Fruit fly (Drosophila melanogaster) whole organism, embryonic: ENCODE results near the gene Paics.

Experiments used
- CG1024 ChIP-seq: fragments of 200-800 bp; sonication (Bioruptor generic); IDR thresholded peaks from 2 replicates; pipeline ENCODE4 v1.3.6; 2022; ENCODE audit warnings: missing biosample characterization, missing genetic modification characterization
- CG11456 ChIP-seq: fragments of 200-800 bp; sonication (Bioruptor generic); IDR thresholded peaks from 3 replicates; pipeline ENCODE4 v1.3.6; 2022; ENCODE audit warnings: missing biosample characterization, missing genetic modification characterization
- CG11560 ChIP-seq: fragments of 200-800 bp; sonication (Bioruptor generic); IDR thresholded peaks from 3 replicates; pipeline ENCODE4 v1.3.6; 2022; ENCODE audit warnings: missing biosample characterization, missing genetic modification characterization
- CG12744 ChIP-seq: fragments of 200-800 bp; sonication (Bioruptor generic); optimal IDR thresholded peaks from 2 replicates; lab custom pipeline; 2016; ENCODE audit warnings: missing biosample characterization, missing genetic modification characterization
- CG12769 ChIP-seq: fragments of 200-800 bp; sonication (Bioruptor generic); optimal IDR thresholded peaks from 2 replicates; lab custom pipeline; 2019; ENCODE audit warnings: missing biosample characterization, mild to moderate bottlenecking, missing genetic modification characterization, moderate library complexity
- CG13424 ChIP-seq: fragments of 200-800 bp; sonication (Bioruptor generic); optimal IDR thresholded peaks from 2 replicates; lab custom pipeline; 2019; ENCODE audit warnings: missing biosample characterization, mild to moderate bottlenecking, missing genetic modification characterization, moderate library complexity
- CG16813 ChIP-seq: fragments of 200-800 bp; sonication (Bioruptor generic); IDR thresholded peaks from 3 replicates; pipeline ENCODE4 v1.3.6; 2022; ENCODE audit warnings: missing biosample characterization, missing genetic modification characterization; ENCODE audit not compliant: partially characterized antibody
- CG2202 ChIP-seq: fragments of 200-800 bp; sonication (Bioruptor generic); optimal IDR thresholded peaks from 2 replicates; lab custom pipeline; 2018; ENCODE audit warnings: missing biosample characterization, mild to moderate bottlenecking, missing genetic modification characterization
- CG2712 ChIP-seq: fragments of 200-800 bp; optimal IDR thresholded peaks from 3 replicates; lab custom pipeline; 2019; ENCODE audit warnings: missing biosample characterization, mild to moderate bottlenecking, missing genetic modification characterization, moderate library complexity
- CG31365 ChIP-seq: fragments of 200-800 bp; sonication (Bioruptor generic); optimal IDR thresholded peaks from 2 replicates; lab custom pipeline; 2018; ENCODE audit warnings: missing biosample characterization, mild to moderate bottlenecking, missing genetic modification characterization
- CG31441 ChIP-seq: fragments of 200-800 bp; sonication (Bioruptor generic); IDR thresholded peaks from 2 replicates; pipeline ENCODE4 v1.3.6; 2022; ENCODE audit warnings: missing biosample characterization, missing genetic modification characterization
- CG34422 ChIP-seq: fragments of 200-800 bp; sonication (Bioruptor generic); IDR thresholded peaks from 3 replicates; pipeline ENCODE4 v1.3.6; 2022; ENCODE audit warnings: missing biosample characterization, missing genetic modification characterization
- CG3847 ChIP-seq: fragments of 200-800 bp; sonication (Bioruptor generic); IDR thresholded peaks from 2 replicates; pipeline ENCODE4 v1.3.6; 2022; ENCODE audit warnings: missing biosample characterization, missing genetic modification characterization
- CG42726 ChIP-seq: fragments of 200-800 bp; sonication (Bioruptor generic); IDR thresholded peaks from 2 replicates; pipeline ENCODE4 v1.3.6; 2022; ENCODE audit warnings: missing biosample characterization, missing genetic modification characterization; ENCODE audit not compliant: partially characterized antibody
- CG4328 ChIP-seq: fragments of 200-800 bp; sonication (Bioruptor generic); optimal IDR thresholded peaks from 3 replicates; lab custom pipeline; 2017; ENCODE audit warnings: missing biosample characterization, missing genetic modification reagents, missing genetic modification characterization
- CG4360 ChIP-seq: fragments of 200-800 bp; sonication (Bioruptor generic); IDR thresholded peaks from 2 replicates; pipeline ENCODE4 v1.3.6; 2022; ENCODE audit warnings: missing biosample characterization, missing genetic modification characterization
- CG4424 ChIP-seq: fragments of 200-800 bp; sonication (Bioruptor generic); optimal IDR thresholded peaks from 3 replicates; lab custom pipeline; 2016; ENCODE audit warnings: missing biosample characterization, missing genetic modification characterization
- CG5953 ChIP-seq: fragments of 200-800 bp; sonication (Bioruptor generic); IDR thresholded peaks from 2 replicates; pipeline ENCODE4 v1.3.6; 2022; ENCODE audit warnings: missing biosample characterization, missing genetic modification characterization
- CG6175 ChIP-seq: fragments of 200-800 bp; sonication (Bioruptor generic); IDR thresholded peaks from 3 replicates; pipeline ENCODE4 v1.3.6; 2022; ENCODE audit warnings: missing biosample characterization, missing genetic modification characterization
- CG6254 ChIP-seq: fragments of 200-800 bp; sonication (Bioruptor generic); optimal IDR thresholded peaks from 3 replicates; lab custom pipeline; 2017; ENCODE audit warnings: mild to moderate bottlenecking, missing biosample characterization, missing genetic modification reagents, missing genetic modification characterization
- CG6689 ChIP-seq: fragments of 200-800 bp; sonication (Bioruptor generic); IDR thresholded peaks from 2 replicates; pipeline ENCODE4 v1.3.6; 2022; ENCODE audit warnings: missing biosample characterization, missing genetic modification characterization
- CG9727 ChIP-seq: fragments of 200-800 bp; sonication (Bioruptor generic); optimal IDR thresholded peaks from 3 replicates; lab custom pipeline; 2017; ENCODE audit warnings: missing biosample characterization, mild to moderate bottlenecking, missing genetic modification characterization
- Chrac-16 ChIP-seq: fragments of 200-800 bp; sonication (Bioruptor generic); optimal IDR thresholded peaks from 3 replicates; lab custom pipeline; 2016; ENCODE audit warnings: missing biosample characterization, missing genetic modification characterization
- Dad ChIP-seq: fragments of 200-800 bp; sonication (Bioruptor generic); optimal IDR thresholded peaks from 3 replicates; lab custom pipeline; 2016; ENCODE audit warnings: missing biosample characterization, missing genetic modification characterization
- Doc2 ChIP-seq: fragments of 200-800 bp; sonication (Bioruptor generic); IDR thresholded peaks from 2 replicates; pipeline ENCODE4 v1.3.6; 2022; ENCODE audit warnings: missing biosample characterization, missing genetic modification characterization
- Doc3 ChIP-seq: fragments of 200-800 bp; sonication (Bioruptor generic); IDR thresholded peaks from 3 replicates; pipeline ENCODE4 v1.3.6; 2022; ENCODE audit warnings: missing biosample characterization, missing genetic modification characterization; ENCODE audit not compliant: partially characterized antibody
- Gsc ChIP-seq: fragments of 200-800 bp; sonication (Bioruptor generic); IDR thresholded peaks from 2 replicates; pipeline ENCODE4 v1.3.6; 2022; ENCODE audit warnings: missing biosample characterization, missing genetic modification characterization
- HLH4C ChIP-seq: fragments of 200-800 bp; sonication (Bioruptor generic); IDR thresholded peaks from 3 replicates; pipeline ENCODE4 v1.3.6; 2022; ENCODE audit warnings: missing biosample characterization, missing genetic modification characterization; ENCODE audit not compliant: partially characterized antibody
- Kr ChIP-seq: fragments of 200-800 bp; sonication (Bioruptor generic); optimal IDR thresholded peaks from 2 replicates; lab custom pipeline; 2017; ENCODE audit warnings: missing biosample characterization, mild to moderate bottlenecking, missing genetic modification characterization
- Lpt ChIP-seq: fragments of >200 bp; optimal IDR thresholded peaks from 2 replicates; lab custom pipeline; 2018; ENCODE audit warnings: missing biosample characterization, missing genetic modification characterization
- MESR4 ChIP-seq: fragments of 200-800 bp; sonication (Bioruptor generic); optimal IDR thresholded peaks from 2 replicates; lab custom pipeline; 2018; ENCODE audit warnings: missing biosample characterization, mild to moderate bottlenecking, missing genetic modification characterization, moderate library complexity
- Mad ChIP-seq: fragments of 200-800 bp; sonication (Bioruptor generic); optimal IDR thresholded peaks from 2 replicates; lab custom pipeline; 2016; ENCODE audit warnings: missing biosample characterization, missing genetic modification characterization
- Oaz ChIP-seq: fragments of 200-800 bp; sonication (Bioruptor generic); IDR thresholded peaks from 2 replicates; pipeline ENCODE4 v1.3.6; 2022; ENCODE audit warnings: missing biosample characterization, missing genetic modification characterization
- PHDP ChIP-seq: fragments of 200-800 bp; sonication (Bioruptor generic); optimal IDR thresholded peaks from 3 replicates; lab custom pipeline; 2018; ENCODE audit warnings: missing biosample characterization, mild to moderate bottlenecking, missing genetic modification characterization, moderate library complexity
- Trl ChIP-seq, 3 experiments: fragments of >200 bp in 2 of 3; fragments of 200-800 bp in 1 of 3; sonication (Bioruptor generic) in 1 of 3; optimal IDR thresholded peaks; 2 replicates in 1 of 3; 3 replicates in 2 of 3; lab custom pipeline; 2016 to 2017; ENCODE audit warnings: missing biosample characterization in 1 of 3, missing genetic modification characterization in 1 of 3
- chinmo ChIP-seq: fragments of 200-800 bp; sonication (Bioruptor generic); IDR thresholded peaks from 4 replicates; pipeline ENCODE4 v1.3.6; 2022; ENCODE audit warnings: missing biosample characterization, missing genetic modification characterization; ENCODE audit not compliant: partially characterized antibody
- gsb-n ChIP-seq: fragments of 200-800 bp; sonication (Bioruptor generic); optimal IDR thresholded peaks from 3 replicates; lab custom pipeline; 2018; ENCODE audit warnings: missing biosample characterization, mild to moderate bottlenecking, missing genetic modification characterization
- hb ChIP-seq: fragments of 200-800 bp; sonication (Bioruptor generic); IDR thresholded peaks from 3 replicates; pipeline ENCODE4 v1.3.6; 2022; ENCODE audit warnings: missing biosample characterization, missing genetic modification characterization; ENCODE audit not compliant: partially characterized antibody
- jumu ChIP-seq: fragments of 200-800 bp; sonication (Bioruptor generic); optimal IDR thresholded peaks from 3 replicates; lab custom pipeline; 2016; ENCODE audit warnings: missing biosample characterization, missing genetic modification characterization
- lab ChIP-seq: fragments of 200-800 bp; sonication (Bioruptor generic); optimal IDR thresholded peaks from 3 replicates; lab custom pipeline; 2017; ENCODE audit warnings: missing biosample characterization, missing genetic modification characterization, mild to moderate bottlenecking, moderate library complexity, missing genetic modification reagents
- mam ChIP-seq: fragments of 200-800 bp; sonication (Bioruptor generic); optimal IDR thresholded peaks from 3 replicates; lab custom pipeline; 2016; ENCODE audit warnings: missing biosample characterization, missing genetic modification characterization
- mld ChIP-seq: fragments of 200-800 bp; sonication (Bioruptor generic); IDR thresholded peaks from 3 replicates; pipeline ENCODE4 v1.3.6; 2022; ENCODE audit warnings: missing biosample characterization, missing genetic modification characterization; ENCODE audit not compliant: partially characterized antibody
- nmo ChIP-seq: fragments of 200-800 bp; sonication (Bioruptor generic); optimal IDR thresholded peaks from 2 replicates; lab custom pipeline; 2018; ENCODE audit warnings: missing biosample characterization, mild to moderate bottlenecking, missing genetic modification characterization, moderate library complexity
- pan ChIP-seq, 4 experiments: fragments of >200 bp in 3 of 4; fragments of 200-800 bp in 1 of 4; sonication (Bioruptor generic) in 1 of 4; optimal IDR thresholded peaks in 3 of 4; IDR thresholded peaks in 1 of 4; 2 replicates each; pipeline versions ENCODE4 v1.3.6 to Lab custom; 2017 to 2022; ENCODE audit warnings: missing biosample characterization in 2 of 4, missing genetic modification characterization in 2 of 4, mixed read lengths in 1 of 4
- pb ChIP-seq: fragments of 200-800 bp; sonication (Bioruptor generic); optimal IDR thresholded peaks from 3 replicates; lab custom pipeline; 2016; ENCODE audit warnings: missing biosample characterization, missing genetic modification characterization
- pum ChIP-seq: fragments of 200-800 bp; sonication (Bioruptor generic); optimal IDR thresholded peaks from 2 replicates; lab custom pipeline; 2016; ENCODE audit warnings: missing biosample characterization, missing genetic modification characterization
- sim ChIP-seq: fragments of 200-800 bp; sonication (Bioruptor generic); IDR thresholded peaks from 2 replicates; pipeline ENCODE4 v1.3.6; 2022; ENCODE audit warnings: missing biosample characterization, missing genetic modification characterization
- sna ChIP-seq: fragments of 200-800 bp; sonication (Bioruptor generic); IDR thresholded peaks from 2 replicates; pipeline ENCODE4 v1.3.6; 2022; ENCODE audit warnings: missing biosample characterization, missing genetic modification characterization; ENCODE audit not compliant: partially characterized antibody
- sug ChIP-seq: fragments of 200-800 bp; optimal IDR thresholded peaks from 2 replicates; lab custom pipeline; 2019; ENCODE audit warnings: missing biosample characterization, mild to moderate bottlenecking, missing genetic modification characterization, moderate library complexity
- yki ChIP-seq: fragments of >200 bp; optimal IDR thresholded peaks from 3 replicates; lab custom pipeline; 2018

Paics gene

dm6 chrX:12752196-12752595, 8.2 kb downstream of the Paics start (continued):
- TF ChIP-seq jumu (GFP tag; lab: Kevin White, UChicago) (peak; percentile 99), sna (GFP tag; lab: Robert Waterston, UW) (no peak), CG2712 (tag; lab: Kevin White, UChicago) (peak; percentile 99), mam (GFP tag; lab: Kevin White, UChicago) (peak; percentile 99), Gsc (peak; percentile 98), yki (lab: Kevin White, UChicago) (no peak), CG31365 (tag; lab: Kevin White, UChicago) (peak; percentile 92), sim (GFP tag; lab: Robert Waterston, UW) (peak; percentile 98), CG2202 (peak; percentile 66), CG11456 (peak; percentile 99), HLH4C (no peak), CG9727 (peak; percentile 99), CG1024 (peak; percentile 96), CG13424 (tag; lab: Kevin White, UChicago) (peak; percentile 98), chinmo (GFP tag; lab: Robert Waterston, UW) (no peak), MESR4 (peak; percentile 74), Doc2 (GFP tag; lab: Robert Waterston, UW) (peak; percentile 97), Oaz (GFP tag; lab: Robert Waterston, UW) (peak; percentile 98), mld (GFP tag; lab: Robert Waterston, UW) (no peak), CG5953 (GFP tag; lab: Robert Waterston, UW) (peak; percentile 97), Chrac-16 (GFP tag; lab: Kevin White, UChicago) (peak; percentile 99), CG4360 (0 out of 2 replicates have a peak, but pooled peaks have one; percentile 66), lab (GFP tag; lab: Kevin White, UChicago) (peak; percentile 100), Doc3 (no peak), CG42726 (no peak), CG34422 (GFP tag; lab: Robert Waterston, UW) (peak; percentile 99), Kr (peak; percentile 2), CG4424 (GFP tag; lab: Kevin White, UChicago) (peak; percentile 99), CG4328 (GFP tag; lab: Kevin White, UChicago) (peak; percentile 89), hb (GFP tag; lab: Robert Waterston, UW) (no peak), CG6254 (GFP tag; lab: Kevin White, UChicago) (peak; percentile 96), CG16813 (GFP tag; lab: Robert Waterston, UW) (no peak), nmo (GFP tag; lab: Kevin White, UChicago) (peak; percentile 99), gsb-n (tag; lab: Kevin White, UChicago) (peak; percentile 98), CG12769 (tag; lab: Kevin White, UChicago) (peak; percentile 86), PHDP (tag; lab: Kevin White, UChicago) (peak; percentile 99), pan (optimal IDR thresholded peaks at IDR 0.05; lab: Kevin White, UChicago) (no peak), pan (GFP tag; optimal IDR thresholded peaks at IDR 0.05 in 1 of 2, IDR thresholded peaks at IDR 0.05 in 1 of 2) (peak in 1 of 2 experiments; percentile 99), CG11560 (tag; lab: Robert Waterston, UW) (peak; percentile 94), CG6175 (GFP tag; lab: Robert Waterston, UW) (peak; percentile 98), Trl (optimal IDR thresholded peaks at IDR 0.05; lab: Kevin White, UChicago) (peak in 1 of 2 experiments; percentile 29), Trl (GFP tag; optimal IDR thresholded peaks at IDR 0.05; lab: Kevin White, UChicago) (peak; percentile 99), CG6689 (peak; percentile 99), Lpt (no peak), CG31441 (GFP tag; lab: Robert Waterston, UW) (peak; percentile 98), Dad (GFP tag; lab: Kevin White, UChicago) (peak; percentile 99), sug (tag; lab: Kevin White, UChicago) (peak; percentile 95), CG3847 (GFP tag; lab: Robert Waterston, UW) (peak; percentile 99), Mad (GFP tag; lab: Kevin White, UChicago) (peak; percentile 99), pb (GFP tag; lab: Kevin White, UChicago) (peak; percentile 99), pum (GFP tag; lab: Kevin White, UChicago) (peak; percentile 99), CG12744 (GFP tag; lab: Kevin White, UChicago) (peak; percentile 99)
